Worm (Caenorhabditis elegans) whole organism, mixed stage, embryonic: ENCODE results near the gene F58F9.6.

ENCODE experiments used
- blmp-1 ChIP-seq: fragments of 150-350 bp; optimal IDR thresholded peaks from 2 replicates; lab custom pipeline; 2014; ENCODE audit warnings: missing biosample characterization, missing genetic modification characterization
- nhr-237 ChIP-seq: fragments of 150-350 bp; optimal IDR thresholded peaks from 2 replicates; lab custom pipeline; 2014; ENCODE audit warnings: missing biosample characterization, missing genetic modification characterization
- nhr-76 ChIP-seq: sonication (generic microtip); optimal IDR thresholded peaks from 2 replicates; lab custom pipeline; 2017; ENCODE audit warnings: missing biosample characterization, missing genetic modification characterization
- ztf-11 ChIP-seq: fragments of 150-350 bp; optimal IDR thresholded peaks from 2 replicates; lab custom pipeline; 2014; ENCODE audit warnings: missing biosample characterization, missing genetic modification characterization

- TF ChIP-seq nhr-76 (no peak), blmp-1 (tag; lab: Kevin White, UChicago) (no peak), ztf-11 (tag; lab: Kevin White, UChicago) (no peak), nhr-237 (tag; lab: Kevin White, UChicago) (no peak)
Observed at ce11 chrIV:6259732-6260131, 22.3 kb upstream of the F58F9.6 start, which contains the start of gene nlp-16.
